Fruit fly (Drosophila melanogaster) whole organism: Measurements from ENCODE around the gene CG43338.

Experiments
- CG8478 ChIP-seq: fragments of >200 bp; optimal IDR thresholded peaks from 2 replicates; lab custom pipeline; 2018; ENCODE audit warnings: inconsistent platforms
- Dll ChIP-seq: fragments of >200 bp; optimal IDR thresholded peaks from 2 replicates; lab custom pipeline; 2017
- EcR ChIP-seq, 2 experiments: fragments of >200 bp; optimal IDR thresholded peaks; 2 replicates each; lab custom pipeline; 2017; ENCODE audit warnings: missing biosample characterization in 2 of 2, missing genetic modification characterization in 2 of 2, missing genetic modification reagents in 2 of 2
- pan ChIP-seq: fragments of >200 bp; optimal IDR thresholded peaks from 2 replicates; lab custom pipeline; 2017
- psq ChIP-seq: fragments of >200 bp; optimal IDR thresholded peaks from 2 replicates; lab custom pipeline; 2017
- usp ChIP-seq: fragments of >200 bp; optimal IDR thresholded peaks from 2 replicates; lab custom pipeline; 2017; ENCODE audit warnings: missing biosample characterization, missing genetic modification characterization, mixed read lengths

DNA sequence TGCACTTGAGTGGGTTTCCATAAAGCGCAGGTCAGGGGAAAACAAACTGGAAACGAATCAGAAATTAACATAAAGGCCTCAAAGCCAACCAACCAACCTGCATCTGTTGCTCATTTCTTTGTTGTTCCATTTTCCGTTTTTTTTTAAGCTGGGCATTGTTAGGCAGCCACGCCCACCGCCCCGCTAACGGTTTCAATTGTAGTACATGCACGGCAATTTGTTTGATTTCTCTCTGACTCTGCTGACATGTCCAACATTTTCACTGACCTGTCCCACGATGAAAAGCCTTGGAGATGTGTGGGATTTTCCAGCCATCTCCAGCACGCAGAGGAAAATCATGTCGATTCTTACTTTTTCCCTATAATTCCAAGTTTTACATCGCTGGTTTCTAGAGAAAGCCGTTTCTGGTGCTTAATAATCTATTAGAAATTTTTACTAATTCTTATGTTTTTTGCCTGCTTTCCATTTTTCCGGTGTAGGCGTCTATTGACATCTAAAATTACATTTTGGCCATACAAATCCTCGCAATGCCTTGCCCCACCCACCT lies 14.3 kb downstream of the CG43338 start:
- TF ChIP-seq psq (no peak), CG8478 (lab: Kevin White, UChicago) (no peak), usp (GFP tag; lab: Kevin White, UChicago) (no peak), Dll (lab: Kevin White, UChicago) (no peak), pan (lab: Kevin White, UChicago) (no peak), EcR (GFP tag; optimal IDR thresholded peaks at IDR 0.05; lab: Kevin White, UChicago) (no peak)
